Worm (Caenorhabditis elegans): Measurements from ENCODE around the gene unc-25.

unc-25 gene

DNA sequence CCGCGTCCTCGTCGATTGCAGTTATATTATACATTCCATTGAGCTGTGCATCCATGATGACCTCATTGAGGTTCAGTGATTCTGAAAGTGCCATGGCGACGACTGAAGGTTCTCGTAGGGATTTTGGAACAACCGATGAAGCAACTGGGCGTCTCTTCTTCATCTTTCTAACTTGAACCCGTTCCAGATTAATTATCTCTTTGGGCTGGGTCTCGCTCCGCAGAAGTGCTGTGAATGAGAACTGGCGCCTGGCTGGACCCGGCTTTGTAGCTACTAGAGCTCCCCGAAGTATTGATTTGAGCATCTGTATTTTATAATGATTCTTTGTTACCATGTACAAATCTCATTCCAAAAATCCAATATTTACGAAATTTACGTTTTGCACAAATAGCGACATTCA is 35.1 kb downstream of the unc-25 start, which contains the start of gene ZK1010.2:
ZK1010.2 (minus strand) TSS at position 304 of the 400 bp plus-strand sequence.
- TF ChIP-seq zag-1 (tag; optimal IDR thresholded peaks at IDR 0.05) (no peak), lin-39 (tag; optimal IDR thresholded peaks at IDR 0.05) (no peak), ztf-11 (tag; optimal IDR thresholded peaks at IDR 0.05) (no peak), ZK546.5 (tag; optimal IDR thresholded peaks at IDR 0.05) (no peak), aly-2 (tag; optimal IDR thresholded peaks at IDR 0.05) (no peak), fos-1 (tag; optimal IDR thresholded peaks at IDR 0.05) (no peak), mdl-1 (tag; optimal IDR thresholded peaks at IDR 0.05) (no peak), nhr-237 (tag; optimal IDR thresholded peaks at IDR 0.05) (no peak), Y55F3AM.14 (GFP tag; optimal IDR thresholded peaks at IDR 0.05) (no peak), alr-1 (tag; optimal IDR thresholded peaks at IDR 0.05) (no peak), unc-39 (tag; optimal IDR thresholded peaks at IDR 0.05) (no peak)

DNA sequence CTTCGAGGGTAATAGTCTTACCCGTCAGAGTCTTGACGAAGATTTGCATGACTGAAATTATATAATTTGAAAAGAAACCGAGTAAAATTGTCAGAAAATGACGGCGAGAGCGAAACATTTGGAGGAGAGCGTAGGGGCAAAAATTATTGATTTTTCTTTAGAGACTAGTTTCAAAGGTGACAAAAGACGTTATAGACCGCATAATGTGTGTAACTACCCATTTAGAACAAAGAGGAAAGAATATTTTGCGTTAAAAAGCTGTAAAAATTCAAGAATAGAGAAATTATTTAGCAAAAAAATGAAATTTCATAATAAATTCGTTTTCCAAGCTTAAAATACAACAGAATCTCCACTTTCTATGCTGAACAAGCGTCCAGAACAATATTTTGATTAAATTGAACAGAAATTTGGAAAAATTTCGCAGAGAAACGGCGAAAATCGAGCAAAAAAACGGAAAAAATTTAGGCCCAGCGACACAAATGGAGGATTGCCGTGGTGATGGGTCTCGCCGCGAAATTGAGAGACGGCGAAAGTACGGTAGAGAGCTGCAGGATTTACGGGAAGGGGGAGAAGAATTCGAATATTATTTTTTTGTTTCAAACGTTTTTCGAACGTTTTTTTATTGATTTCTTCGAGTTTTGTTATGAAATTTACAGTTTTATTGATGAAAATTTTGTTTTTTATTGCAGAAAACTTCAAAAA is 36.2 kb downstream of the unc-25 start, which contains the start of the genes ubq-2 and frg-1:
ubq-2 (minus strand) TSS at position 51 of the 702 bp plus-strand sequence.
frg-1 (plus strand) TSS at position 690 of the 702 bp plus-strand sequence.
- TF ChIP-seq lin-13 (GFP tag; optimal IDR thresholded peaks at IDR 0.05) (peak; percentile 84), nhr-21 (tag; optimal IDR thresholded peaks at IDR 0.05) (peak; percentile 86), mdl-1 (tag; optimal IDR thresholded peaks at IDR 0.05) (no peak), lsy-2 (tag; optimal IDR thresholded peaks at IDR 0.05) (peak; percentile 99 to 100), mab-5 (tag; optimal IDR thresholded peaks at IDR 0.05) (peak; percentile 78), fos-1 (tag; optimal IDR thresholded peaks at IDR 0.05) (peak; percentile 66), unc-62 (GFP tag; optimal IDR thresholded peaks at IDR 0.05) (no peak), zag-1 (tag; optimal IDR thresholded peaks at IDR 0.05) (peak; percentile 76), peb-1 (tag; optimal IDR thresholded peaks at IDR 0.05) (no peak), mbf-1 (tag; optimal IDR thresholded peaks at IDR 0.05) (no peak), gmeb-1 (tag; optimal IDR thresholded peaks at IDR 0.05) (peak; percentile 86), ceh-82 (tag; optimal IDR thresholded peaks at IDR 0.05) (no peak), alr-1 (tag; optimal IDR thresholded peaks at IDR 0.05) (no peak), blmp-1 (tag; optimal IDR thresholded peaks at IDR 0.05; ENCODE audit: insufficient read depth) (no peak), C34F6.9 (tag; optimal IDR thresholded peaks at IDR 0.05) (peak; percentile 79), nhr-77 (tag; optimal IDR thresholded peaks at IDR 0.05) (no peak), unc-39 (tag; optimal IDR thresholded peaks at IDR 0.05) (no peak), nhr-129 (tag; optimal IDR thresholded peaks at IDR 0.05) (peak; percentile 78), crh-2 (tag; optimal IDR thresholded peaks at IDR 0.05) (peak; percentile 87), nhr-237 (tag; optimal IDR thresholded peaks at IDR 0.05) (peak; percentile 35), ztf-1 (GFP tag; conservative IDR thresholded peaks at IDR 0.05) (no peak), ztf-11 (tag; optimal IDR thresholded peaks at IDR 0.05) (no peak), sma-9 (GFP tag; optimal IDR thresholded peaks at IDR 0.05) (peak; percentile 81), sma-9 (tag; optimal IDR thresholded peaks at IDR 0.05) (no peak), egl-27 (tag; optimal IDR thresholded peaks at IDR 0.05) (peak; percentile 61), ama-1 (optimal IDR thresholded peaks at IDR 0.05) (peak; percentile 69), dmd-4 (tag; optimal IDR thresholded peaks at IDR 0.05) (peak; percentile 12), Y55F3AM.14 (GFP tag; optimal IDR thresholded peaks at IDR 0.05) (no peak), nhr-23 (tag; optimal IDR thresholded peaks at IDR 0.05) (no peak), nhr-10 (tag; optimal IDR thresholded peaks at IDR 0.05) (peak; percentile 46), lin-11 (tag; optimal IDR thresholded peaks at IDR 0.05) (peak; percentile 91), nhr-11 (tag; optimal IDR thresholded peaks at IDR 0.05) (no peak), elt-1 (tag; optimal IDR thresholded peaks at IDR 0.05) (no peak), nhr-25 (tag; optimal IDR thresholded peaks at IDR 0.05) (peak; percentile 83), ceh-16 (tag; optimal IDR thresholded peaks at IDR 0.05) (peak; percentile 75), snpc-4 (tag; optimal IDR thresholded peaks at IDR 0.05) (peak; percentile 47), unc-55 (GFP tag; optimal IDR thresholded peaks at IDR 0.05) (peak; percentile 91), sma-3 (GFP tag; optimal IDR thresholded peaks at IDR 0.05) (peak; percentile 80), elt-3 (tag; optimal IDR thresholded peaks at IDR 0.05) (no peak), ZK546.5 (tag; optimal IDR thresholded peaks at IDR 0.05) (peak; percentile 37), aly-2 (tag; optimal IDR thresholded peaks at IDR 0.05) (no peak), sem-4 (tag; optimal IDR thresholded peaks at IDR 0.05) (peak; percentile 97), nhr-12 (tag; optimal IDR thresholded peaks at IDR 0.05) (no peak), ztf-4 (tag; optimal IDR thresholded peaks at IDR 0.05) (peak; percentile 59), F13H6.1 (tag; optimal IDR thresholded peaks at IDR 0.05) (peak; percentile 84), lin-39 (tag; optimal IDR thresholded peaks at IDR 0.05) (no peak), R02D3.7 (tag; optimal IDR thresholded peaks at IDR 0.05) (peak; percentile 100), nhr-6 (tag; optimal IDR thresholded peaks at IDR 0.05) (peak; percentile 48), skn-1 (tag; optimal IDR thresholded peaks at IDR 0.05) (no peak)
